Fruit fly (Drosophila melanogaster): ENCODE results near the gene Ten-m.

Gene Ten-m

dm6 chr3L:22401524-22401923 lies 6.1 kb downstream of the Ten-m start:
- TF ChIP-seq ovo (GFP tag; optimal IDR thresholded peaks at IDR 0.05), result no peak
- no peak for TF ChIP-seq cic (GFP tag; optimal IDR thresholded peaks at IDR 0.05)
- TF ChIP-seq CG11617 (GFP tag; optimal IDR thresholded peaks at IDR 0.05), result no peak
- no peak for TF ChIP-seq kay (GFP tag; ENCODE audit: borderline replicate concordance)
- TF ChIP-seq Clk (GFP tag; optimal IDR thresholded peaks at IDR 0.05), result no peak
- no peak for TF ChIP-seq tj (GFP tag; optimal IDR thresholded peaks at IDR 0.05)
- TF ChIP-seq CG7045 (GFP tag; optimal IDR thresholded peaks at IDR 0.05), result no peak
- TF ChIP-seq pad (GFP tag; optimal IDR thresholded peaks at IDR 0.05), result no peak
- no peak for TF ChIP-seq CG1620 (GFP tag; optimal IDR thresholded peaks at IDR 0.05)
- TF ChIP-seq toe (GFP tag; optimal IDR thresholded peaks at IDR 0.05), result no peak
- TF ChIP-seq CG12768 (GFP tag; optimal IDR thresholded peaks at IDR 0.05), result no peak
- TF ChIP-seq Crg-1 (GFP tag; optimal IDR thresholded peaks at IDR 0.05), result no peak
- no peak for TF ChIP-seq CG14711 (tag; optimal IDR thresholded peaks at IDR 0.05)
- TF ChIP-seq CG5204 (GFP tag; optimal IDR thresholded peaks at IDR 0.05), result no peak
- TF ChIP-seq CG33017 (tag; optimal IDR thresholded peaks at IDR 0.05), result no peak
- no peak for TF ChIP-seq CG7101 (tag; optimal IDR thresholded peaks at IDR 0.05)

- TF ChIP-seq CG33017 (tag; optimal IDR thresholded peaks at IDR 0.05), result no peak
- TF ChIP-seq cic (GFP tag; optimal IDR thresholded peaks at IDR 0.05), result no peak
- TF ChIP-seq cnc (optimal IDR thresholded peaks at IDR 0.05), result no peak
- TF ChIP-seq pad (GFP tag; optimal IDR thresholded peaks at IDR 0.05), result no peak
- TF ChIP-seq Crg-1 (GFP tag; optimal IDR thresholded peaks at IDR 0.05), result no peak
- TF ChIP-seq bab1 (GFP tag; optimal IDR thresholded peaks at IDR 0.05), result no peak
- no peak for TF ChIP-seq CG11617 (GFP tag; optimal IDR thresholded peaks at IDR 0.05)
- TF ChIP-seq CG7045 (GFP tag; optimal IDR thresholded peaks at IDR 0.05), result no peak
- TF ChIP-seq CG14711 (tag; optimal IDR thresholded peaks at IDR 0.05), result no peak
- TF ChIP-seq Clk (GFP tag; optimal IDR thresholded peaks at IDR 0.05), result no peak
- TF ChIP-seq Hr96 (GFP tag; optimal IDR thresholded peaks at IDR 0.05), result no peak
- no peak for TF ChIP-seq tj (GFP tag; optimal IDR thresholded peaks at IDR 0.05)
- TF ChIP-seq Mnt (GFP tag; optimal IDR thresholded peaks at IDR 0.05), result no peak
- TF ChIP-seq CG12768 (GFP tag; optimal IDR thresholded peaks at IDR 0.05), result no peak
- no peak for TF ChIP-seq CG7101 (tag; optimal IDR thresholded peaks at IDR 0.05)
- no peak for TF ChIP-seq kay (GFP tag; ENCODE audit: borderline replicate concordance)
- TF ChIP-seq CG5204 (GFP tag; optimal IDR thresholded peaks at IDR 0.05), result no peak
- no peak for TF ChIP-seq ovo (GFP tag; optimal IDR thresholded peaks at IDR 0.05)
- TF ChIP-seq CG1620 (GFP tag; optimal IDR thresholded peaks at IDR 0.05), result no peak
- no peak for TF ChIP-seq toe (GFP tag; optimal IDR thresholded peaks at IDR 0.05)
Observed at dm6 chr3L:22400776-22401292, 6.8 kb downstream of the Ten-m start.

dm6 chr3L:22399906-22400655 lies 7.6 kb downstream of the Ten-m start:
- TF ChIP-seq CG1620 (GFP tag; optimal IDR thresholded peaks at IDR 0.05) (no peak), CG14711 (tag; optimal IDR thresholded peaks at IDR 0.05) (no peak), toe (GFP tag; optimal IDR thresholded peaks at IDR 0.05) (no peak), CG12768 (GFP tag; optimal IDR thresholded peaks at IDR 0.05) (no peak), Clk (GFP tag; optimal IDR thresholded peaks at IDR 0.05) (no peak), cic (GFP tag; optimal IDR thresholded peaks at IDR 0.05) (no peak), tj (GFP tag; optimal IDR thresholded peaks at IDR 0.05) (no peak), Hr96 (GFP tag; optimal IDR thresholded peaks at IDR 0.05) (no peak), CG5204 (GFP tag; optimal IDR thresholded peaks at IDR 0.05) (no peak), bab1 (GFP tag; optimal IDR thresholded peaks at IDR 0.05) (no peak), ovo (GFP tag; optimal IDR thresholded peaks at IDR 0.05) (no peak), kay (GFP tag; ENCODE audit: borderline replicate concordance) (no peak), Crg-1 (GFP tag; optimal IDR thresholded peaks at IDR 0.05) (no peak), CG7045 (GFP tag; optimal IDR thresholded peaks at IDR 0.05) (no peak), CG33017 (tag; optimal IDR thresholded peaks at IDR 0.05) (no peak), CG7101 (tag; optimal IDR thresholded peaks at IDR 0.05) (no peak), cnc (optimal IDR thresholded peaks at IDR 0.05) (no peak), pad (GFP tag; optimal IDR thresholded peaks at IDR 0.05) (no peak), CG11617 (GFP tag; optimal IDR thresholded peaks at IDR 0.05) (no peak)

- TF ChIP-seq CG12768 (GFP tag; optimal IDR thresholded peaks at IDR 0.05) (no peak), CG7045 (GFP tag; optimal IDR thresholded peaks at IDR 0.05) (no peak), CG7101 (tag; optimal IDR thresholded peaks at IDR 0.05) (no peak), cnc (optimal IDR thresholded peaks at IDR 0.05) (no peak), bab1 (GFP tag; optimal IDR thresholded peaks at IDR 0.05) (no peak), Clk (GFP tag; optimal IDR thresholded peaks at IDR 0.05) (no peak), CG33017 (tag; optimal IDR thresholded peaks at IDR 0.05) (no peak), toe (GFP tag; optimal IDR thresholded peaks at IDR 0.05) (no peak), pad (GFP tag; optimal IDR thresholded peaks at IDR 0.05) (no peak), CG5204 (GFP tag; optimal IDR thresholded peaks at IDR 0.05) (no peak), CG14711 (tag; optimal IDR thresholded peaks at IDR 0.05) (no peak), tj (GFP tag; optimal IDR thresholded peaks at IDR 0.05) (no peak), Mnt (GFP tag; optimal IDR thresholded peaks at IDR 0.05) (no peak), cic (GFP tag; optimal IDR thresholded peaks at IDR 0.05) (no peak)
Observed at dm6 chr3L:22398643-22399042, 9.0 kb downstream of the Ten-m start.

- TF ChIP-seq ovo (GFP tag; optimal IDR thresholded peaks at IDR 0.05), result no peak
- TF ChIP-seq CG11617 (GFP tag; optimal IDR thresholded peaks at IDR 0.05), result no peak
- no peak for TF ChIP-seq bab1 (GFP tag; optimal IDR thresholded peaks at IDR 0.05)
- TF ChIP-seq kay (GFP tag; ENCODE audit: borderline replicate concordance), result no peak
- no peak for TF ChIP-seq pad (GFP tag; optimal IDR thresholded peaks at IDR 0.05)
- TF ChIP-seq CG7101 (tag; optimal IDR thresholded peaks at IDR 0.05), result no peak
- no peak for TF ChIP-seq toe (GFP tag; optimal IDR thresholded peaks at IDR 0.05)
- no peak for TF ChIP-seq CG1620 (GFP tag; optimal IDR thresholded peaks at IDR 0.05)
- TF ChIP-seq Mnt (GFP tag; optimal IDR thresholded peaks at IDR 0.05), result no peak
- no peak for TF ChIP-seq tj (GFP tag; optimal IDR thresholded peaks at IDR 0.05)
- no peak for TF ChIP-seq Hr96 (GFP tag; optimal IDR thresholded peaks at IDR 0.05)
- TF ChIP-seq cic (GFP tag; optimal IDR thresholded peaks at IDR 0.05), result no peak
- TF ChIP-seq CG33017 (tag; optimal IDR thresholded peaks at IDR 0.05), result no peak
- no peak for TF ChIP-seq CG12768 (GFP tag; optimal IDR thresholded peaks at IDR 0.05)
- TF ChIP-seq CG5204 (GFP tag; optimal IDR thresholded peaks at IDR 0.05), result no peak
- TF ChIP-seq cnc (optimal IDR thresholded peaks at IDR 0.05), result no peak
- TF ChIP-seq Crg-1 (GFP tag; optimal IDR thresholded peaks at IDR 0.05), result no peak
- TF ChIP-seq CG14711 (tag; optimal IDR thresholded peaks at IDR 0.05), result no peak
- no peak for TF ChIP-seq CG7045 (GFP tag; optimal IDR thresholded peaks at IDR 0.05)
Observed at dm6 chr3L:22396561-22396960, 11.1 kb downstream of the Ten-m start.

Measured in whole organism, adult.